Worm (Caenorhabditis elegans): ENCODE measurements around the gene npp-3.

- TF ChIP-seq lin-13 (GFP tag; optimal IDR thresholded peaks at IDR 0.05), result no peak
- TF ChIP-seq aly-2 (tag; optimal IDR thresholded peaks at IDR 0.05), result no peak
- no peak for TF ChIP-seq unc-39 (tag; optimal IDR thresholded peaks at IDR 0.05)
- no peak for TF ChIP-seq mdl-1 (tag; optimal IDR thresholded peaks at IDR 0.05)
- no peak for TF ChIP-seq blmp-1 (tag; optimal IDR thresholded peaks at IDR 0.05; ENCODE audit: insufficient read depth)
Observed at ce11 chrII:11917530-11917952, 43.0 kb upstream of the npp-3 start.
